Fruit fly (Drosophila melanogaster) whole organism, embryonic: ENCODE data around the gene Prx5.

Experiments
- Atf-2 ChIP-seq: fragments of 200-800 bp; sonication (Bioruptor generic); optimal IDR thresholded peaks from 2 replicates; lab custom pipeline; 2016; ENCODE audit warnings: missing biosample characterization, missing genetic modification characterization
- BtbVII ChIP-seq: fragments of 200-800 bp; sonication (Bioruptor generic); optimal IDR thresholded peaks from 3 replicates; lab custom pipeline; 2017; ENCODE audit warnings: missing biosample characterization, mild to moderate bottlenecking, missing genetic modification characterization
- CG10209 ChIP-seq: fragments of 200-800 bp; sonication (Bioruptor generic); optimal IDR thresholded peaks from 3 replicates; lab custom pipeline; 2017; ENCODE audit warnings: missing biosample characterization, mild to moderate bottlenecking, missing genetic modification characterization, missing genetic modification reagents
- CG1024 ChIP-seq: fragments of 200-800 bp; sonication (Bioruptor generic); IDR thresholded peaks from 2 replicates; pipeline ENCODE4 v1.3.6; 2022; ENCODE audit warnings: missing biosample characterization, missing genetic modification characterization
- CG10267 ChIP-seq: fragments of 200-800 bp; sonication (Bioruptor generic); optimal IDR thresholded peaks from 2 replicates; lab custom pipeline; 2018; ENCODE audit warnings: missing biosample characterization, mild to moderate bottlenecking, missing genetic modification characterization, moderate library complexity
- CG10366 ChIP-seq: fragments of 200-800 bp; sonication (Bioruptor generic); IDR thresholded peaks from 2 replicates; pipeline ENCODE4 v1.3.6; 2022; ENCODE audit warnings: missing biosample characterization, missing genetic modification characterization
- CG12744 ChIP-seq: fragments of 200-800 bp; sonication (Bioruptor generic); optimal IDR thresholded peaks from 2 replicates; lab custom pipeline; 2016; ENCODE audit warnings: missing biosample characterization, missing genetic modification characterization
- CG14441 ChIP-seq: fragments of 200-800 bp; sonication (Bioruptor generic); IDR thresholded peaks from 2 replicates; pipeline ENCODE4 v1.3.6; 2022; ENCODE audit warnings: missing biosample characterization, missing genetic modification characterization
- CG17385 ChIP-seq: fragments of 200-800 bp; sonication (Bioruptor generic); optimal IDR thresholded peaks from 3 replicates; lab custom pipeline; 2018; ENCODE audit warnings: missing biosample characterization, mild to moderate bottlenecking, missing genetic modification characterization
- CG18619 ChIP-seq: fragments of 200-800 bp; sonication (Bioruptor generic); optimal IDR thresholded peaks from 3 replicates; lab custom pipeline; 2017; ENCODE audit warnings: missing biosample characterization, mild to moderate bottlenecking, missing genetic modification characterization
- CG2116 ChIP-seq: fragments of 200-800 bp; sonication (Bioruptor generic); optimal IDR thresholded peaks from 3 replicates; lab custom pipeline; 2018; ENCODE audit warnings: missing biosample characterization, mild to moderate bottlenecking, missing genetic modification characterization
- CG3163 ChIP-seq: fragments of 200-800 bp; sonication (Bioruptor generic); optimal IDR thresholded peaks from 3 replicates; lab custom pipeline; 2016; ENCODE audit warnings: missing biosample characterization, missing genetic modification characterization
- CG34224 ChIP-seq: fragments of 200-800 bp; sonication (Bioruptor generic); IDR thresholded peaks from 3 replicates; pipeline ENCODE4 v1.3.6; 2022; ENCODE audit warnings: missing biosample characterization, missing genetic modification characterization; ENCODE audit not compliant: partially characterized antibody
- CG4404 ChIP-seq: fragments of 200-800 bp; sonication (Bioruptor generic); IDR thresholded peaks from 2 replicates; pipeline ENCODE4 v1.3.6; 2022; ENCODE audit warnings: missing biosample characterization, missing genetic modification characterization
- CG4730 ChIP-seq: fragments of 200-800 bp; sonication (Bioruptor generic); IDR thresholded peaks from 2 replicates; pipeline ENCODE4 v1.3.6; 2022; ENCODE audit warnings: missing biosample characterization, missing genetic modification characterization
- CG6791 ChIP-seq: fragments of 200-800 bp; sonication (Bioruptor generic); IDR thresholded peaks from 3 replicates; pipeline ENCODE4 v1.3.6; 2022; ENCODE audit warnings: missing biosample characterization, missing genetic modification characterization; ENCODE audit not compliant: partially characterized antibody
- CG7963 ChIP-seq: fragments of 200-800 bp; sonication (Bioruptor generic); IDR thresholded peaks from 3 replicates; pipeline ENCODE4 v1.3.6; 2022; ENCODE audit warnings: missing biosample characterization, missing genetic modification characterization; ENCODE audit not compliant: partially characterized antibody
- CG8290 ChIP-seq, 3 experiments: fragments of 200-800 bp; sonication (Bioruptor generic); optimal IDR thresholded peaks; 2 replicates each; lab custom pipeline; 2016 to 2019; ENCODE audit warnings: missing biosample characterization in 3 of 3, missing genetic modification characterization in 3 of 3, mild to moderate bottlenecking in 2 of 3, moderate library complexity in 1 of 3
- CG8924 ChIP-seq: fragments of 200-800 bp; optimal IDR thresholded peaks from 3 replicates; lab custom pipeline; 2019; ENCODE audit warnings: missing biosample characterization, mild to moderate bottlenecking, missing genetic modification characterization, moderate library complexity
- CG9727 ChIP-seq: fragments of 200-800 bp; sonication (Bioruptor generic); optimal IDR thresholded peaks from 3 replicates; lab custom pipeline; 2017; ENCODE audit warnings: missing biosample characterization, mild to moderate bottlenecking, missing genetic modification characterization
- Dad ChIP-seq: fragments of 200-800 bp; sonication (Bioruptor generic); optimal IDR thresholded peaks from 3 replicates; lab custom pipeline; 2016; ENCODE audit warnings: missing biosample characterization, missing genetic modification characterization
- Dek ChIP-seq: fragments of 200-800 bp; sonication (Bioruptor generic); optimal IDR thresholded peaks from 3 replicates; lab custom pipeline; 2019; ENCODE audit warnings: missing biosample characterization, mild to moderate bottlenecking, missing genetic modification characterization, moderate library complexity
- Dref ChIP-seq: fragments of 200-800 bp; sonication (Bioruptor generic); IDR thresholded peaks from 2 replicates; pipeline ENCODE4 v1.3.6; 2022; ENCODE audit warnings: missing biosample characterization, missing genetic modification characterization
- Elba2 ChIP-seq: fragments of 200-800 bp; sonication (Bioruptor generic); optimal IDR thresholded peaks from 3 replicates; lab custom pipeline; 2016; ENCODE audit warnings: missing biosample characterization, missing genetic modification characterization
- Fer3 ChIP-seq: fragments of 200-800 bp; sonication (Bioruptor generic); optimal IDR thresholded peaks from 2 replicates; lab custom pipeline; 2018; ENCODE audit warnings: missing biosample characterization, mild to moderate bottlenecking, missing genetic modification characterization, moderate library complexity
- H15 ChIP-seq: fragments of 200-800 bp; sonication (Bioruptor generic); IDR thresholded peaks from 3 replicates; pipeline ENCODE4 v1.3.6; 2022; ENCODE audit warnings: missing biosample characterization, missing genetic modification characterization
- HLH3B ChIP-seq: fragments of 200-800 bp; sonication (Bioruptor generic); IDR thresholded peaks from 2 replicates; pipeline ENCODE4 v1.3.6; 2022; ENCODE audit warnings: missing biosample characterization, missing genetic modification characterization
- Hr39 ChIP-seq: fragments of >200 bp; optimal IDR thresholded peaks from 2 replicates; lab custom pipeline; 2017
- Max ChIP-seq: fragments of 200-800 bp; sonication (Bioruptor generic); optimal IDR thresholded peaks from 2 replicates; lab custom pipeline; 2016; ENCODE audit warnings: missing biosample characterization, mild to moderate bottlenecking, missing genetic modification characterization
- NC2α ChIP-seq: fragments of 200-800 bp; sonication (Bioruptor generic); optimal IDR thresholded peaks from 2 replicates; lab custom pipeline; 2016; ENCODE audit warnings: missing biosample characterization, missing genetic modification characterization
- Sin3A ChIP-seq: fragments of >200 bp; optimal IDR thresholded peaks from 2 replicates; lab custom pipeline; 2018
- Tbp ChIP-seq: fragments of >200 bp; optimal IDR thresholded peaks from 2 replicates; lab custom pipeline; 2018; ENCODE audit warnings: missing biosample characterization, missing genetic modification characterization
- Usf ChIP-seq: fragments of 200-800 bp; sonication (Bioruptor generic); optimal IDR thresholded peaks from 2 replicates; lab custom pipeline; 2017; ENCODE audit warnings: missing genotype, missing biosample characterization, missing genetic modification characterization
- cad ChIP-seq: fragments of >200 bp; optimal IDR thresholded peaks from 2 replicates; lab custom pipeline; 2017; ENCODE audit warnings: missing biosample characterization, missing genetic modification characterization
- corto ChIP-seq: fragments of 200-800 bp; sonication (Bioruptor generic); optimal IDR thresholded peaks from 2 replicates; lab custom pipeline; 2016; ENCODE audit warnings: missing biosample characterization, mild to moderate bottlenecking, missing genetic modification characterization, moderate library complexity
- crp ChIP-seq, 2 experiments: fragments of 200-800 bp; sonication (Bioruptor generic); optimal IDR thresholded peaks; 2 replicates in 1 of 2; 3 replicates in 1 of 2; lab custom pipeline; 2017; ENCODE audit warnings: missing biosample characterization in 2 of 2, missing genetic modification characterization in 2 of 2, mild to moderate bottlenecking in 1 of 2, moderate library complexity in 1 of 2
- fd96Cb ChIP-seq: fragments of 200-800 bp; sonication (Bioruptor generic); optimal IDR thresholded peaks from 2 replicates; lab custom pipeline; 2018; ENCODE audit warnings: missing biosample characterization, mild to moderate bottlenecking, missing genetic modification characterization, moderate library complexity
- gsb-n ChIP-seq: fragments of 200-800 bp; sonication (Bioruptor generic); optimal IDR thresholded peaks from 3 replicates; lab custom pipeline; 2018; ENCODE audit warnings: missing biosample characterization, mild to moderate bottlenecking, missing genetic modification characterization
- ind ChIP-seq: fragments of 200-800 bp; sonication (Bioruptor generic); optimal IDR thresholded peaks from 3 replicates; lab custom pipeline; 2016; ENCODE audit warnings: missing biosample characterization, missing genetic modification characterization
- lilli ChIP-seq: fragments of 200-800 bp; sonication (Bioruptor generic); optimal IDR thresholded peaks from 3 replicates; lab custom pipeline; 2016; ENCODE audit warnings: missing biosample characterization, missing genetic modification characterization
- pho ChIP-seq: fragments of 200-800 bp; sonication (Bioruptor generic); optimal IDR thresholded peaks from 2 replicates; lab custom pipeline; 2016; ENCODE audit warnings: missing biosample characterization, missing genetic modification characterization
- rib ChIP-seq: fragments of 200-800 bp; sonication (Bioruptor generic); IDR thresholded peaks from 2 replicates; pipeline ENCODE4 v1.3.6; 2022; ENCODE audit warnings: missing biosample characterization, missing genetic modification characterization
- seq ChIP-seq: fragments of 200-800 bp; sonication (Bioruptor generic); IDR thresholded peaks from 2 replicates; pipeline ENCODE4 v1.3.6; 2022; ENCODE audit warnings: missing biosample characterization, missing genetic modification characterization
- shn ChIP-seq: fragments of 200-800 bp; sonication (Bioruptor generic); optimal IDR thresholded peaks from 3 replicates; lab custom pipeline; 2016; ENCODE audit warnings: missing biosample characterization, missing genetic modification characterization
- sima ChIP-seq: fragments of 200-800 bp; sonication (Bioruptor generic); optimal IDR thresholded peaks from 2 replicates; lab custom pipeline; 2016; ENCODE audit warnings: missing biosample characterization, missing genetic modification characterization
- slp2 ChIP-seq: fragments of 200-800 bp; sonication (Bioruptor generic); optimal IDR thresholded peaks from 2 replicates; lab custom pipeline; 2016; ENCODE audit warnings: missing biosample characterization, missing genetic modification characterization
- sna ChIP-seq: fragments of 200-800 bp; sonication (Bioruptor generic); IDR thresholded peaks from 2 replicates; pipeline ENCODE4 v1.3.6; 2022; ENCODE audit warnings: missing biosample characterization, missing genetic modification characterization; ENCODE audit not compliant: partially characterized antibody
- tap ChIP-seq: fragments of 200-800 bp; optimal IDR thresholded peaks from 3 replicates; lab custom pipeline; 2019; ENCODE audit warnings: missing biosample characterization, mild to moderate bottlenecking, missing genetic modification characterization, moderate library complexity
- tll ChIP-seq, 2 experiments: fragments of 200-800 bp in 1 of 2; fragments of >200 bp in 1 of 2; sonication (Bioruptor generic) in 1 of 2; optimal IDR thresholded peaks; 2 replicates each; lab custom pipeline; 2017 to 2019; ENCODE audit warnings: missing biosample characterization in 2 of 2, missing genetic modification characterization in 2 of 2, mild to moderate bottlenecking in 1 of 2, moderate library complexity in 1 of 2
- tx ChIP-seq: fragments of 200-800 bp; sonication (Bioruptor generic); optimal IDR thresholded peaks from 2 replicates; lab custom pipeline; 2016; ENCODE audit warnings: missing biosample characterization, missing genetic modification characterization
- wdn ChIP-seq: fragments of 200-800 bp; sonication (Bioruptor generic); IDR thresholded peaks from 2 replicates; pipeline ENCODE4 v1.3.6; 2022; ENCODE audit warnings: missing biosample characterization, missing genetic modification characterization

The Prx5 gene

DNA sequence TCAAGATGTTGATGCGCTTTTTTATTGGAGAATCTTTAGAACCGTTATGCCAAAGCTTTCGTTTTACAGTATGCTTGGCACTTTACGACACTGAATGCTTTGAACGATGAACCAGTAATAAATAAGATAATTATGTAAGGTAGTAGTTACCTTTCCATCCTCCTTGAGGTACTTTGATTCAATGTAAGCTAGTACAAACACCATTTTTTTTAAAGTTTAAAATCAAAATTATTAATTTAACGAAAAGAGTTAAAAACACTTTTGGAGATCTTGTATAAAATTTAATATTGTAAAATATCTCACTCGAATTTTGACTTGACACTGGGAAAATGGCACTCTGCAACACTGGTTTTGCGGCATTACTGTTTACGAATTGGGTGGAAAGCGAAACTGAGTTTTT, 18.3 kb upstream of the Prx5 start, which contains the start of the genes Arp5 and CG7208 (continued):
- TF ChIP-seq Dref (no peak), lilli (GFP tag; lab: Kevin White, UChicago) (peak; percentile 86), HLH3B (no peak), CG14441 (GFP tag; lab: Robert Waterston, UW) (peak; percentile 45; the same call in 1 of the 2 replicates), CG10366 (peak; percentile 48), ind (GFP tag; lab: Kevin White, UChicago) (peak; percentile 75), corto (no peak), fd96Cb (tag; lab: Kevin White, UChicago) (peak; percentile 62), tap (tag; lab: Kevin White, UChicago) (peak; percentile 53), CG4730 (GFP tag; lab: Robert Waterston, UW) (no peak), seq (GFP tag; lab: Robert Waterston, UW) (no peak; the same call in 1 of the 2 replicates), Tbp (GFP tag; lab: Kevin White, UChicago) (no peak), CG34224 (GFP tag; lab: Robert Waterston, UW) (no peak; the same call in 2 of the 3 replicates), slp2 (GFP tag; lab: Kevin White, UChicago) (peak; percentile 44), Fer3 (tag; lab: Kevin White, UChicago) (peak; percentile 77), CG7963 (no peak), Elba2 (GFP tag; lab: Kevin White, UChicago) (peak; percentile 29), wdn (peak; percentile 39; the same call in 1 of the 2 replicates), CG6791 (no peak), Hr39 (lab: Kevin White, UChicago) (no peak), Sin3A (lab: Kevin White, UChicago) (peak; percentile 9), BtbVII (GFP tag; lab: Kevin White, UChicago) (no peak), pho (GFP tag; lab: Kevin White, UChicago) (peak; percentile 80), sima (GFP tag; lab: Kevin White, UChicago) (no peak), gsb-n (tag; lab: Kevin White, UChicago) (peak; percentile 57), Dad (GFP tag; lab: Kevin White, UChicago) (peak; percentile 36), CG2116 (GFP tag; lab: Kevin White, UChicago) (peak; percentile 35), rib (no peak), CG8924 (peak; percentile 65), Usf (peak; percentile 1), CG18619 (GFP tag; lab: Kevin White, UChicago) (peak; percentile 59), H15 (peak; percentile 54; the same call in 2 of the 3 replicates), cad (GFP tag; lab: Kevin White, UChicago) (no peak), tx (GFP tag; lab: Kevin White, UChicago) (peak; percentile 41), CG1024 (GFP tag; lab: Robert Waterston, UW) (no peak), CG10209 (GFP tag; lab: Kevin White, UChicago) (peak; percentile 68), CG17385 (peak; percentile 63), Max (GFP tag; lab: Kevin White, UChicago) (peak; percentile 78), CG8290 (GFP tag; optimal IDR thresholded peaks at IDR 0.05; lab: Kevin White, UChicago) (peak; percentile 66), CG8290 (tag; optimal IDR thresholded peaks at IDR 0.05; lab: Kevin White, UChicago) (peak in 1 of 2 experiments; percentile 34), CG4404 (GFP tag; lab: Robert Waterston, UW) (peak; percentile 48; the same call in 1 of the 2 replicates), tll (GFP tag; optimal IDR thresholded peaks at IDR 0.05; lab: Kevin White, UChicago) (no peak), CG3163 (GFP tag; lab: Kevin White, UChicago) (peak; percentile 23), crp (GFP tag; optimal IDR thresholded peaks at IDR 0.05; lab: Kevin White, UChicago) (no peak), Dek (tag; lab: Kevin White, UChicago) (peak; percentile 70), CG10267 (tag; lab: Kevin White, UChicago) (peak; percentile 95), shn (GFP tag; lab: Kevin White, UChicago) (no peak), CG9727 (peak; percentile 64), Atf-2 (peak; percentile 48), NC2α (peak; percentile 6), sna (GFP tag; lab: Robert Waterston, UW) (peak; percentile 64; the same call in 1 of the 2 replicates), CG12744 (GFP tag; lab: Kevin White, UChicago) (peak; percentile 44)
